Fruit fly (Drosophila melanogaster): ENCODE results near the gene CG11247.

DNA sequence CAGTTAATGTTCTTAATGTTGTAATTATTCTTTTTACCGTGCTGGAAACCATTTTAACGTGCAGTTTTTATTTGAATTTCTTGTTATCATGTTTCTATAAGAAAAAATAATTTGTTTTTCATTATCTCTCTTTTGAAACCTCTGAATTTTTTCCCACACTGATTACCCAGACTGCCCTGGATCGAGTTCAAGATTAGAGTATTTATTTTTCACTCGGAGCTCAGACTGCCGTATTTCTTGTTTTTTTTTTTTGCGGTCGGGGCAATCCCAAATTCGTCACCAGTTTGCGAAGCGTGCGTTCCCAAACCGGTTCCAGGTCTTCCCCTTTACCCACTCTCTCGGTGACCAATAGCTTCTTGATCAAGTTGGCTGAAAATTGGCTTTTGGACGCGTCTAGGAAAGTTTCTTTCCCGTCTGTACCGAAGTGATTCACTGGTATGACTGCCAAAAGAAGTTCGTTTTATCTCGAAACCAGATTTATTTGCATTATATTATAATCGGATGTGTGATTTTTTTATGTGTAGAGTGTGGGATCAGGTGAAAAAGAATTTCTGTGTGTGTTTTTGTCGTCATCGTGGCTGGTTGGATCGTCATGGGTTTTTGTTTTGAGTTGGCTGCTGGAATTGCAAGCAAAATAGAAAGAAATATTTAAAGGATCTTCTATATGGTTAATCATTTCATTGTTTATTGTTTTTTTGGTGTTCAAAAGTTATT is 10.6 kb upstream of the CG11247 start:
- no peak for TF ChIP-seq CG12659 (GFP tag; optimal IDR thresholded peaks at IDR 0.05)
- TF ChIP-seq CG10543 (GFP tag; optimal IDR thresholded peaks at IDR 0.05): no peak
- TF ChIP-seq CG8944 (GFP tag; optimal IDR thresholded peaks at IDR 0.05): no peak
- no peak for TF ChIP-seq pnt (GFP tag; optimal IDR thresholded peaks at IDR 0.05)
- no peak for TF ChIP-seq Dfd (GFP tag; optimal IDR thresholded peaks at IDR 0.05)
- no peak for TF ChIP-seq org-1 (GFP tag; optimal IDR thresholded peaks at IDR 0.05)
- TF ChIP-seq CG43689 (GFP tag; IDR thresholded peaks at IDR 0.05): no peak
- TF ChIP-seq CG15601 (tag; optimal IDR thresholded peaks at IDR 0.05): no peak
- TF ChIP-seq stc (GFP tag; IDR thresholded peaks at IDR 0.05): no peak
- no peak for TF ChIP-seq cwo (GFP tag; optimal IDR thresholded peaks at IDR 0.05)
- TF ChIP-seq Chrac-16 (GFP tag; optimal IDR thresholded peaks at IDR 0.05): no peak
